Fruit fly (Drosophila melanogaster) whole organism, adult: Measurements from ENCODE around the gene Tps1.

Experiments
- CG11617 ChIP-seq: fragments of 200-800 bp; sonication (Bioruptor generic); optimal IDR thresholded peaks from 2 replicates; lab custom pipeline; 2017; ENCODE audit warnings: mild to moderate bottlenecking, missing biosample characterization, missing genetic modification reagents, missing genetic modification characterization
- CG1620 ChIP-seq: fragments of 200-800 bp; sonication (Bioruptor generic); optimal IDR thresholded peaks from 2 replicates; lab custom pipeline; 2016; ENCODE audit warnings: missing biosample characterization, missing genetic modification characterization
- Clk ChIP-seq: fragments of 200-800 bp; sonication (Bioruptor generic); optimal IDR thresholded peaks from 2 replicates; lab custom pipeline; 2017; ENCODE audit warnings: missing biosample characterization, missing genetic modification characterization
- Mnt ChIP-seq: fragments of 200-800 bp; sonication (Bioruptor generic); optimal IDR thresholded peaks from 2 replicates; lab custom pipeline; 2016; ENCODE audit warnings: missing biosample characterization, mild to moderate bottlenecking, missing genetic modification characterization
- ovo ChIP-seq: fragments of 200-800 bp; sonication (Bioruptor generic); optimal IDR thresholded peaks from 2 replicates; lab custom pipeline; 2016; ENCODE audit warnings: missing biosample characterization, missing genetic modification characterization

- TF ChIP-seq CG11617 (GFP tag; lab: Kevin White, UChicago) = no peak
- no peak for TF ChIP-seq Clk (GFP tag; lab: Kevin White, UChicago)
- no peak for TF ChIP-seq CG1620 (GFP tag; lab: Kevin White, UChicago)
- no peak for TF ChIP-seq ovo (GFP tag; lab: Kevin White, UChicago)
- no peak for TF ChIP-seq Mnt (GFP tag; lab: Kevin White, UChicago)
Measured at dm6 chr2L:4360882-4361281, 27.2 kb upstream of the Tps1 start.
